Worm (Caenorhabditis elegans) whole organism, young adult: ENCODE results near the gene C27H6.8.

Experiments used
- B0035.1 ChIP-seq: sonication (generic microtip); optimal IDR thresholded peaks from 2 replicates; lab custom pipeline; 2016; ENCODE audit warnings: missing genetic modification characterization, mild to moderate bottlenecking, missing compliant biosample characterization, missing genotype, missing genetic modification reagents
- ama-1 ChIP-seq, 3 experiments: fragments of 150-350 bp in 1 of 3; sonication (generic microtip) in 2 of 3; optimal IDR thresholded peaks; 2 replicates each; lab custom pipeline; 2014 to 2018; ENCODE audit warnings: missing biosample characterization in 2 of 3, missing genetic modification characterization in 2 of 3, missing genetic modification reagents in 2 of 3
- ceh-100 ChIP-seq: fragments of 200-800 bp; sonication (Bioruptor generic); IDR thresholded peaks from 2 replicates; pipeline ENCODE4 v1.3.6; 2022; ENCODE audit warnings: missing genetic modification reagents, missing genetic modification characterization, missing compliant biosample characterization
- hmg-1.2 ChIP-seq: fragments of 200-800 bp; sonication (Bioruptor generic); IDR thresholded peaks from 2 replicates; pipeline ENCODE4 v1.3.6; 2022; ENCODE audit warnings: missing genetic modification reagents, missing genetic modification characterization, missing compliant biosample characterization
- snpc-4 ChIP-seq, 5 experiments: fragments of 150-350 bp in 1 of 5; sonication (generic microtip) in 4 of 5; optimal IDR thresholded peaks; 2 replicates each; lab custom pipeline; 2014 to 2018; ENCODE audit warnings: missing genetic modification characterization in 5 of 5, missing biosample characterization in 3 of 5, antibody characterized with exemption in 2 of 5, mild to moderate bottlenecking in 2 of 5, missing compliant biosample characterization in 2 of 5, missing genotype in 2 of 5, moderate library complexity in 2 of 5, missing genetic modification reagents in 1 of 5
- zfh-2 ChIP-seq: fragments of 200-800 bp; sonication (Bioruptor generic); conservative IDR thresholded peaks from 2 replicates; pipeline ENCODE4 v1.3.6; 2022; ENCODE audit warnings: missing genetic modification reagents, missing genetic modification characterization, missing compliant biosample characterization
- ztf-26 ChIP-seq: sonication (generic microtip); optimal IDR thresholded peaks from 2 replicates; lab custom pipeline; 2017; ENCODE audit warnings: missing genetic modification characterization, missing compliant biosample characterization

DNA sequence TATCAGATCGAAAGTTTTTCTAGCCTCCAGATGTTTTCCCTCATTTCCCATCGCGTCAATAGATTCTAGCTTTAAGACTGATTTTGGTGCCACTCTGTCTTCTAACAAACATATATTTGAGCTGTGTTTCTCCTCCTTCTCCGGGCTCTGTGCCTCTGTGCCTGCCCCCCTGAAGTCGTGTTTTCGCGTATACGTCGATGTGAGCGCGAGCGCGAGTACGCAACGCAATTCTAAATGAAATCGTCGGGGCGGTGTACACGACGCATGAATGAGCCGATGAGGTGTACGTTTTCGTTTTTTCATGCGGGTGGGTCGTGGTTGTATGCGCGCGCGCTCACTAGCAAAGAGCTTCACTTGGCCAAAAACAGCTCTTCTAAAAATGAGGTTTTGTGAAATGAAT is 21.7 kb downstream of the C27H6.8 start:
- TF ChIP-seq B0035.1 (tag; lab: Kevin White, UChicago) (no peak), snpc-4 (GFP tag; optimal IDR thresholded peaks at IDR 0.05; lab: Kevin White, UChicago) (no peak), snpc-4 (tag; optimal IDR thresholded peaks at IDR 0.05; lab: Kevin White, UChicago) (no peak), ztf-26 (tag; lab: Kevin White, UChicago) (no peak), zfh-2 (GFP tag; lab: Robert Waterston, UW) (peak; percentile 36; the same call in 1 of the 2 replicates), ceh-100 (no peak), ama-1 (optimal IDR thresholded peaks at IDR 0.05; lab: Kevin White, UChicago) (no peak), ama-1 (GFP tag; optimal IDR thresholded peaks at IDR 0.05; lab: Kevin White, UChicago) (no peak), hmg-1.2 (no peak)
